Fruit fly (Drosophila melanogaster): ENCODE measurements around the gene MTA1-like.
A peak's percentile ranks its signal among the peaks of the same experiment; 100 is the strongest.

The MTA1-like gene

dm6 chr3R:5606477-5606876 lies 42.1 kb downstream of the MTA1-like start, which contains the start of gene asl (continued):
- TF ChIP-seq ftz-f1 (GFP tag; optimal IDR thresholded peaks at IDR 0.05) = no peak
- no peak for TF ChIP-seq gsb-n (tag; optimal IDR thresholded peaks at IDR 0.05)
- TF ChIP-seq CG9437 (GFP tag; optimal IDR thresholded peaks at IDR 0.05) = peak; percentile 46
- TF ChIP-seq wdn (GFP tag; IDR thresholded peaks at IDR 0.05) = no peak
- no peak for TF ChIP-seq seq (GFP tag; IDR thresholded peaks at IDR 0.05)
- peak; percentile 91 for TF ChIP-seq YL-1 (GFP tag; optimal IDR thresholded peaks at IDR 0.05)
- TF ChIP-seq PHDP (tag; optimal IDR thresholded peaks at IDR 0.05) = peak; percentile 63
- TF ChIP-seq CG3163 (GFP tag; optimal IDR thresholded peaks at IDR 0.05) = peak; percentile 24
- peak; percentile 71 for TF ChIP-seq CG2120 (GFP tag; optimal IDR thresholded peaks at IDR 0.05)
- no peak for TF ChIP-seq amos (GFP tag; IDR thresholded peaks at IDR 0.05; ENCODE audit: partially characterized antibody)
- peak; percentile 41 for TF ChIP-seq CG9727 (GFP tag; optimal IDR thresholded peaks at IDR 0.05)
- no peak for TF ChIP-seq ac (GFP tag; optimal IDR thresholded peaks at IDR 0.05)
- TF ChIP-seq ssp (GFP tag; IDR thresholded peaks at IDR 0.05) = peak; percentile 96
- no peak for TF ChIP-seq Doc3 (GFP tag; IDR thresholded peaks at IDR 0.05; ENCODE audit: partially characterized antibody)
- peak; percentile 42 for TF ChIP-seq CG33557 (GFP tag; optimal IDR thresholded peaks at IDR 0.05)
- TF ChIP-seq CG32532 (GFP tag; IDR thresholded peaks at IDR 0.05) = peak; percentile 76
- peak; percentile 84 for TF ChIP-seq Dp (GFP tag; optimal IDR thresholded peaks at IDR 0.05)
- TF ChIP-seq hth (optimal IDR thresholded peaks at IDR 0.05) = no peak
- TF ChIP-seq Nf-YC (tag; optimal IDR thresholded peaks at IDR 0.05) = peak; percentile 68
- peak; percentile 78 for TF ChIP-seq grau (tag; optimal IDR thresholded peaks at IDR 0.05)
- TF ChIP-seq shn (GFP tag; optimal IDR thresholded peaks at IDR 0.05) = peak; percentile 25
- TF ChIP-seq zf30C (GFP tag; optimal IDR thresholded peaks at IDR 0.05) = peak; percentile 10
- TF ChIP-seq CG17912 (GFP tag; optimal IDR thresholded peaks at IDR 0.05) = peak; percentile 59
- no peak for TF ChIP-seq tll (GFP tag; optimal IDR thresholded peaks at IDR 0.05)
- peak; percentile 14 for TF ChIP-seq pb (GFP tag; optimal IDR thresholded peaks at IDR 0.05)
- peak; percentile 94 for TF ChIP-seq CTCF (GFP tag; optimal IDR thresholded peaks at IDR 0.05)
- peak; percentile 48 for TF ChIP-seq CG2202 (tag; optimal IDR thresholded peaks at IDR 0.05)
- TF ChIP-seq Rx (GFP tag; IDR thresholded peaks at IDR 0.05) = peak; percentile 51
- TF ChIP-seq az2 (GFP tag; optimal IDR thresholded peaks at IDR 0.05) = peak; percentile 56
- TF ChIP-seq sc (optimal IDR thresholded peaks at IDR 0.05) = no peak
- no peak for TF ChIP-seq sc (GFP tag; optimal IDR thresholded peaks at IDR 0.05)
- peak; percentile 70 for TF ChIP-seq CG17359 (tag; optimal IDR thresholded peaks at IDR 0.05)
- peak; percentile 60 for TF ChIP-seq D19A (tag; optimal IDR thresholded peaks at IDR 0.05)
- TF ChIP-seq CG14965 (GFP tag; optimal IDR thresholded peaks at IDR 0.05; ENCODE audit: borderline replicate concordance) = no peak
- peak; percentile 76 for TF ChIP-seq lilli (GFP tag; optimal IDR thresholded peaks at IDR 0.05)
- TF ChIP-seq Atf-2 (GFP tag; optimal IDR thresholded peaks at IDR 0.05) = peak; percentile 32
- peak; percentile 40 for TF ChIP-seq CG18011 (GFP tag; optimal IDR thresholded peaks at IDR 0.05)
- TF ChIP-seq NfI (GFP tag; optimal IDR thresholded peaks at IDR 0.05) = peak; percentile 71
- no peak for TF ChIP-seq Vsx1 (GFP tag; optimal IDR thresholded peaks at IDR 0.05)
- TF ChIP-seq Xrp1 (GFP tag; IDR thresholded peaks at IDR 0.05) = peak; percentile 56
- TF ChIP-seq danr (GFP tag; IDR thresholded peaks at IDR 0.05) = no peak
- peak; percentile 68 for TF ChIP-seq Fer1 (GFP tag; optimal IDR thresholded peaks at IDR 0.05)
- TF ChIP-seq CG9609 (GFP tag; optimal IDR thresholded peaks at IDR 0.05) = peak; percentile 11
- peak; percentile 69 for TF ChIP-seq Xbp1 (GFP tag; optimal IDR thresholded peaks at IDR 0.05)
- TF ChIP-seq CG8359 (GFP tag; optimal IDR thresholded peaks at IDR 0.05; ENCODE audit: borderline replicate concordance) = peak; percentile 26
- TF ChIP-seq CG7745 (tag; optimal IDR thresholded peaks at IDR 0.05) = no peak
- TF ChIP-seq salm (tag; optimal IDR thresholded peaks at IDR 0.05) = no peak
- no peak for TF ChIP-seq CG12071 (GFP tag; optimal IDR thresholded peaks at IDR 0.05)
- no peak for TF ChIP-seq Sox102F (GFP tag; optimal IDR thresholded peaks at IDR 0.05)
- TF ChIP-seq peb (GFP tag; IDR thresholded peaks at IDR 0.05) = no peak
- TF ChIP-seq CG15479 (GFP tag; optimal IDR thresholded peaks at IDR 0.05) = peak; percentile 41
- 0 out of 3 replicates have a peak, but pooled peaks have one; percentile 33 for TF ChIP-seq otp (GFP tag; IDR thresholded peaks at IDR 0.05)
